Worm (Caenorhabditis elegans) whole organism, early embryonic: Measurements from ENCODE around the gene php-3.

Experiments
- aly-1 ChIP-seq: sonication (generic microtip); optimal IDR thresholded peaks from 2 replicates; lab custom pipeline; 2016; ENCODE audit warnings: missing genetic modification characterization, missing compliant biosample characterization
- ama-1 ChIP-seq: fragments of 150-350 bp; optimal IDR thresholded peaks from 2 replicates; lab custom pipeline; 2014
- ceh-13 ChIP-seq: fragments of 200-800 bp; sonication (Bioruptor generic); optimal IDR thresholded peaks from 2 replicates; lab custom pipeline; 2018; ENCODE audit warnings: mild to moderate bottlenecking, missing genetic modification characterization, missing compliant biosample characterization
- hmg-4 ChIP-seq: fragments of 200-800 bp; sonication (Bioruptor generic); optimal IDR thresholded peaks from 2 replicates; lab custom pipeline; 2018; ENCODE audit warnings: mild to moderate bottlenecking, missing genetic modification characterization, missing compliant biosample characterization
- hnd-1 ChIP-seq: sonication (generic microtip); optimal IDR thresholded peaks from 2 replicates; lab custom pipeline; 2016; ENCODE audit warnings: missing genetic modification characterization, missing compliant biosample characterization
- sea-1 ChIP-seq: fragments of 200-800 bp; sonication (Bioruptor generic); conservative IDR thresholded peaks from 2 replicates; pipeline ENCODE4 v1.3.6; 2022; ENCODE audit warnings: missing genetic modification characterization, missing compliant biosample characterization
- tbx-11 ChIP-seq: fragments of 200-800 bp; sonication (Bioruptor generic); IDR thresholded peaks from 2 replicates; pipeline ENCODE4 v1.3.6; 2022; ENCODE audit warnings: missing genetic modification characterization, missing compliant biosample characterization
- tbx-37 ChIP-seq: fragments of 200-800 bp; sonication (Bioruptor generic); conservative IDR thresholded peaks from 2 replicates; pipeline ENCODE4 v1.3.6; 2022; ENCODE audit warnings: missing genetic modification reagents, missing genetic modification characterization, missing compliant biosample characterization
- tra-4 ChIP-seq: sonication (generic microtip); optimal IDR thresholded peaks from 2 replicates; lab custom pipeline; 2017; ENCODE audit warnings: missing genetic modification characterization, missing compliant biosample characterization

ce11 chrIII:12084216-12084615, 6.9 kb upstream of the php-3 start, which contains the start of gene nob-1:
- no peak for TF ChIP-seq aly-1 (tag; lab: Kevin White, UChicago)
- no peak for TF ChIP-seq ama-1 (lab: Kevin White, UChicago)
- no peak for TF ChIP-seq sea-1 (GFP tag; lab: Robert Waterston, UW)
- no peak for TF ChIP-seq hnd-1 (tag; lab: Kevin White, UChicago)
- TF ChIP-seq tbx-37 (GFP tag; lab: Robert Waterston, UW), result no peak
- TF ChIP-seq ceh-13 (GFP tag; lab: Kevin White, UChicago), result no peak
- no peak for TF ChIP-seq tbx-11 (GFP tag; lab: Robert Waterston, UW)
- no peak for TF ChIP-seq tra-4 (tag; lab: Kevin White, UChicago)
- TF ChIP-seq hmg-4 (GFP tag; lab: Kevin White, UChicago), result no peak
